Fruit fly (Drosophila melanogaster) whole organism, embryonic: Measurements from ENCODE around the gene ETHR.

Experiments
- Asciz ChIP-seq: fragments of 200-800 bp; sonication (Bioruptor generic); optimal IDR thresholded peaks from 2 replicates; lab custom pipeline; 2017; ENCODE audit warnings: missing biosample characterization, mild to moderate bottlenecking, missing genetic modification characterization, missing genetic modification reagents
- CG10267 ChIP-seq: fragments of 200-800 bp; sonication (Bioruptor generic); optimal IDR thresholded peaks from 2 replicates; lab custom pipeline; 2018; ENCODE audit warnings: missing biosample characterization, mild to moderate bottlenecking, missing genetic modification characterization, moderate library complexity
- CG11504 ChIP-seq: fragments of 200-800 bp; sonication (Bioruptor generic); optimal IDR thresholded peaks from 3 replicates; lab custom pipeline; 2019; ENCODE audit warnings: missing biosample characterization, mild to moderate bottlenecking, missing genetic modification characterization, moderate library complexity
- CG12391 ChIP-seq: fragments of 200-800 bp; sonication (Bioruptor generic); optimal IDR thresholded peaks from 3 replicates; lab custom pipeline; 2018; ENCODE audit warnings: missing biosample characterization, mild to moderate bottlenecking, missing genetic modification characterization, moderate library complexity
- CG13775 ChIP-seq: fragments of 200-800 bp; sonication (Bioruptor generic); optimal IDR thresholded peaks from 3 replicates; lab custom pipeline; 2017; ENCODE audit warnings: missing biosample characterization, mild to moderate bottlenecking, missing genetic modification characterization
- CG14667 ChIP-seq: fragments of 200-800 bp; sonication (Bioruptor generic); IDR thresholded peaks from 2 replicates; pipeline ENCODE4 v1.3.6; 2022; ENCODE audit warnings: missing biosample characterization, missing genetic modification characterization
- CG14710 ChIP-seq: fragments of 200-800 bp; sonication (Bioruptor generic); optimal IDR thresholded peaks from 3 replicates; lab custom pipeline; 2019; ENCODE audit warnings: missing biosample characterization, mild to moderate bottlenecking, missing genetic modification characterization, moderate library complexity
- CG14860 ChIP-seq: fragments of 200-800 bp; sonication (Bioruptor generic); IDR thresholded peaks from 3 replicates; pipeline ENCODE4 v1.3.6; 2022; ENCODE audit warnings: missing biosample characterization, missing genetic modification characterization; ENCODE audit not compliant: partially characterized antibody
- CG17385 ChIP-seq: fragments of 200-800 bp; sonication (Bioruptor generic); optimal IDR thresholded peaks from 3 replicates; lab custom pipeline; 2018; ENCODE audit warnings: missing biosample characterization, mild to moderate bottlenecking, missing genetic modification characterization
- CG17568 ChIP-seq: fragments of 200-800 bp; sonication (Bioruptor generic); optimal IDR thresholded peaks from 2 replicates; lab custom pipeline; 2018; ENCODE audit warnings: missing biosample characterization, mild to moderate bottlenecking, missing genetic modification characterization, moderate library complexity
- CG17802 ChIP-seq: fragments of 200-800 bp; sonication (Bioruptor generic); optimal IDR thresholded peaks from 2 replicates; lab custom pipeline; 2018; ENCODE audit warnings: missing biosample characterization, mild to moderate bottlenecking, missing genetic modification characterization, moderate library complexity
- CG1792 ChIP-seq: fragments of 200-800 bp; sonication (Bioruptor generic); optimal IDR thresholded peaks from 2 replicates; lab custom pipeline; 2016; ENCODE audit warnings: missing biosample characterization, missing genetic modification characterization
- CG18011 ChIP-seq: fragments of 200-800 bp; sonication (Bioruptor generic); optimal IDR thresholded peaks from 2 replicates; lab custom pipeline; 2017; ENCODE audit warnings: missing biosample characterization, missing genetic modification characterization, mild to moderate bottlenecking, moderate library complexity, missing genotype
- CG2712 ChIP-seq: fragments of 200-800 bp; optimal IDR thresholded peaks from 3 replicates; lab custom pipeline; 2019; ENCODE audit warnings: missing biosample characterization, mild to moderate bottlenecking, missing genetic modification characterization, moderate library complexity
- CG3163 ChIP-seq: fragments of 200-800 bp; sonication (Bioruptor generic); optimal IDR thresholded peaks from 3 replicates; lab custom pipeline; 2016; ENCODE audit warnings: missing biosample characterization, missing genetic modification characterization
- CG4424 ChIP-seq: fragments of 200-800 bp; sonication (Bioruptor generic); optimal IDR thresholded peaks from 3 replicates; lab custom pipeline; 2016; ENCODE audit warnings: missing biosample characterization, missing genetic modification characterization
- CG4730 ChIP-seq: fragments of 200-800 bp; sonication (Bioruptor generic); IDR thresholded peaks from 2 replicates; pipeline ENCODE4 v1.3.6; 2022; ENCODE audit warnings: missing biosample characterization, missing genetic modification characterization
- CG4854 ChIP-seq: fragments of 200-800 bp; sonication (Bioruptor generic); optimal IDR thresholded peaks from 2 replicates; lab custom pipeline; 2016; ENCODE audit warnings: missing biosample characterization, missing genetic modification characterization, inconsistent platforms
- CG7556 ChIP-seq: fragments of 200-800 bp; sonication (Bioruptor generic); optimal IDR thresholded peaks from 2 replicates; lab custom pipeline; 2017; ENCODE audit warnings: missing biosample characterization, mild to moderate bottlenecking, missing genetic modification characterization
- CG9932 ChIP-seq: fragments of 200-800 bp; sonication (Bioruptor generic); IDR thresholded peaks from 2 replicates; pipeline ENCODE4 v1.3.6; 2022; ENCODE audit warnings: missing biosample characterization, missing genetic modification characterization
- D19A ChIP-seq: fragments of 200-800 bp; optimal IDR thresholded peaks from 3 replicates; lab custom pipeline; 2019; ENCODE audit warnings: missing biosample characterization, mild to moderate bottlenecking, missing genetic modification characterization, moderate library complexity
- Deaf1 ChIP-seq: fragments of 200-800 bp; optimal IDR thresholded peaks from 3 replicates; lab custom pipeline; 2019; ENCODE audit warnings: missing biosample characterization, mild to moderate bottlenecking, missing genetic modification characterization, moderate library complexity
- Dfd ChIP-seq, 2 experiments: fragments of >200 bp; optimal IDR thresholded peaks; 2 replicates each; lab custom pipeline; 2017; ENCODE audit warnings: missing biosample characterization in 2 of 2, missing genetic modification characterization in 2 of 2
- Hr39 ChIP-seq: fragments of >200 bp; optimal IDR thresholded peaks from 2 replicates; lab custom pipeline; 2017
- Hr51 ChIP-seq, 2 experiments: fragments of 200-800 bp; sonication (Bioruptor generic); optimal IDR thresholded peaks; 2 replicates in 1 of 2; 3 replicates in 1 of 2; lab custom pipeline; 2016 to 2018; ENCODE audit warnings: missing biosample characterization in 2 of 2, missing genetic modification characterization in 2 of 2, mild to moderate bottlenecking in 1 of 2, moderate library complexity in 1 of 2
- Nf-YB ChIP-seq: fragments of 200-800 bp; sonication (Bioruptor generic); optimal IDR thresholded peaks from 3 replicates; lab custom pipeline; 2019; ENCODE audit warnings: missing biosample characterization, mild to moderate bottlenecking, missing genetic modification characterization, moderate library complexity
- NfI ChIP-seq: fragments of 200-800 bp; sonication (Bioruptor generic); optimal IDR thresholded peaks from 3 replicates; lab custom pipeline; 2018; ENCODE audit warnings: missing biosample characterization, mild to moderate bottlenecking, missing genetic modification characterization, moderate library complexity
- Sox102F ChIP-seq: fragments of 200-800 bp; sonication (Bioruptor generic); optimal IDR thresholded peaks from 2 replicates; lab custom pipeline; 2018; ENCODE audit warnings: missing biosample characterization, mild to moderate bottlenecking, missing genetic modification characterization, moderate library complexity
- Xrp1 ChIP-seq: fragments of 200-800 bp; sonication (Bioruptor generic); IDR thresholded peaks from 2 replicates; pipeline ENCODE4 v1.3.6; 2022; ENCODE audit warnings: missing biosample characterization, missing genetic modification characterization
- ara ChIP-seq: fragments of 200-800 bp; sonication (Bioruptor generic); IDR thresholded peaks from 2 replicates; pipeline ENCODE4 v1.3.6; 2022; ENCODE audit warnings: missing biosample characterization, missing genetic modification characterization
- ase ChIP-seq: fragments of 200-800 bp; sonication (Bioruptor generic); IDR thresholded peaks from 3 replicates; pipeline ENCODE4 v1.3.6; 2022; ENCODE audit warnings: missing biosample characterization, missing genetic modification characterization
- bsh ChIP-seq, 2 experiments: fragments of 200-800 bp; sonication (Bioruptor generic); optimal IDR thresholded peaks; 2 replicates each; lab custom pipeline; 2017 to 2018; ENCODE audit warnings: mild to moderate bottlenecking in 2 of 2, missing biosample characterization in 2 of 2, missing genetic modification characterization in 2 of 2, moderate library complexity in 1 of 2
- eve ChIP-seq, 2 experiments: fragments of >200 bp; optimal IDR thresholded peaks; 2 replicates each; lab custom pipeline; 2017; ENCODE audit warnings: missing biosample characterization in 2 of 2, missing genetic modification characterization in 2 of 2
- gce ChIP-seq: fragments of 200-800 bp; sonication (Bioruptor generic); IDR thresholded peaks from 3 replicates; pipeline ENCODE4 v1.3.6; 2022; ENCODE audit warnings: missing biosample characterization, missing genetic modification characterization
- gsb-n ChIP-seq: fragments of 200-800 bp; sonication (Bioruptor generic); optimal IDR thresholded peaks from 3 replicates; lab custom pipeline; 2018; ENCODE audit warnings: missing biosample characterization, mild to moderate bottlenecking, missing genetic modification characterization
- hb ChIP-seq: fragments of 200-800 bp; sonication (Bioruptor generic); IDR thresholded peaks from 3 replicates; pipeline ENCODE4 v1.3.6; 2022; ENCODE audit warnings: missing biosample characterization, missing genetic modification characterization; ENCODE audit not compliant: partially characterized antibody
- lola ChIP-seq, 3 experiments: fragments of >200 bp in 2 of 3; fragments of 200-800 bp in 1 of 3; sonication (Bioruptor generic) in 1 of 3; optimal IDR thresholded peaks; 2 replicates each; lab custom pipeline; 2017 to 2019; ENCODE audit warnings: missing biosample characterization in 3 of 3, missing genetic modification characterization in 3 of 3, mild to moderate bottlenecking in 1 of 3, moderate library complexity in 1 of 3
- nerfin-1 ChIP-seq: fragments of 200-800 bp; sonication (Bioruptor generic); optimal IDR thresholded peaks from 3 replicates; lab custom pipeline; 2019; ENCODE audit warnings: missing biosample characterization, mild to moderate bottlenecking, missing genetic modification characterization, moderate library complexity
- nom ChIP-seq: fragments of 200-800 bp; sonication (Bioruptor generic); optimal IDR thresholded peaks from 2 replicates; lab custom pipeline; 2017; ENCODE audit warnings: missing biosample characterization, missing genetic modification characterization, mild to moderate bottlenecking, moderate library complexity, missing genetic modification reagents
- phol ChIP-seq: fragments of 200-800 bp; sonication (Bioruptor generic); optimal IDR thresholded peaks from 3 replicates; lab custom pipeline; 2018; ENCODE audit warnings: missing biosample characterization, mild to moderate bottlenecking, missing genetic modification characterization, moderate library complexity
- psq ChIP-seq: fragments of 200-800 bp; sonication (Bioruptor generic); optimal IDR thresholded peaks from 2 replicates; lab custom pipeline; 2017; ENCODE audit warnings: missing biosample characterization, missing genetic modification characterization
- schlank ChIP-seq: fragments of 200-800 bp; sonication (Bioruptor generic); optimal IDR thresholded peaks from 2 replicates; lab custom pipeline; 2018; ENCODE audit warnings: missing biosample characterization, mild to moderate bottlenecking, missing genetic modification characterization
- sima ChIP-seq: fragments of 200-800 bp; sonication (Bioruptor generic); optimal IDR thresholded peaks from 2 replicates; lab custom pipeline; 2016; ENCODE audit warnings: missing biosample characterization, missing genetic modification characterization
- tin ChIP-seq: fragments of 200-800 bp; sonication (Bioruptor generic); optimal IDR thresholded peaks from 3 replicates; lab custom pipeline; 2016; ENCODE audit warnings: missing biosample characterization, missing genetic modification characterization
- unpg ChIP-seq: fragments of 200-800 bp; sonication (Bioruptor generic); optimal IDR thresholded peaks from 3 replicates; lab custom pipeline; 2018; ENCODE audit warnings: missing biosample characterization, mild to moderate bottlenecking, missing genetic modification characterization, moderate library complexity
- vnd ChIP-seq: fragments of 200-800 bp; sonication (Bioruptor generic); IDR thresholded peaks from 3 replicates; pipeline ENCODE4 v1.3.6; 2022; ENCODE audit warnings: missing biosample characterization, missing genetic modification characterization; ENCODE audit not compliant: partially characterized antibody
- vvl ChIP-seq: fragments of 200-800 bp; sonication (Bioruptor generic); IDR thresholded peaks from 2 replicates; pipeline ENCODE4 v1.3.6; 2022; ENCODE audit warnings: missing biosample characterization, missing genetic modification characterization
- z ChIP-seq: fragments of 200-800 bp; sonication (Bioruptor generic); IDR thresholded peaks from 3 replicates; pipeline ENCODE4 v1.3.6; 2022; ENCODE audit warnings: missing biosample characterization, missing genetic modification characterization
- zfh1 ChIP-seq: fragments of 200-800 bp; sonication (Bioruptor generic); IDR thresholded peaks from 3 replicates; pipeline ENCODE4 v1.3.6; 2022; ENCODE audit warnings: missing biosample characterization, missing genetic modification characterization

ETHR gene

DNA sequence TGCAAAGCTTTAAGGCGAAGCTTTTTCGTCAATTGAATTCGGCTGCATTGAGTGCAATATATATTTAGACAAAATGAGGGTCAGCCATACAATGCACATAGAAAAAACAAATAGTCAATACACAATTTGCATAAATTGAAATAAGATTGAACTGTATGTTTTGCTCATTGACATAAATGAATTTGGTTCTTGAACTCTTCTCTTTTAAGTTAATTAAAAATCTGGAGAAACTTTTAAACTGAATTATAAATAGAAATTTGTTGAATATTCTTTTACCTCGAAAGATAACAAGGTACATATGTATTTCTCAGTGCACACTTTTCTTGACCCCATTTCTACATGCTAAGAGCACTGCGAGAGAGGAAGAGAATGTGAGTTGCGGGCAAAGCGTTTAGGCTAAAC is 40.5 kb upstream of the ETHR start (continued):
- TF ChIP-seq CG4424 (peak; percentile 30), zfh1 (GFP tag; lab: Robert Waterston, UW) (peak; percentile 47; the same call in 2 of the 3 replicates), D19A (tag; lab: Kevin White, UChicago) (peak; percentile 44), CG17385 (GFP tag; lab: Kevin White, UChicago) (peak; percentile 17), gce (GFP tag; lab: Robert Waterston, UW) (0 out of 3 replicates have a peak, but pooled peaks have one; percentile 43), Sox102F (GFP tag; lab: Kevin White, UChicago) (peak; percentile 67), CG17802 (tag; lab: Kevin White, UChicago) (no peak), eve (GFP tag; optimal IDR thresholded peaks at IDR 0.05; lab: Kevin White, UChicago) (peak in 1 of 2 experiments; percentile 88), CG10267 (tag; lab: Kevin White, UChicago) (peak; percentile 30), unpg (GFP tag; lab: Kevin White, UChicago) (peak; percentile 50), CG18011 (peak; percentile 16), phol (tag; lab: Kevin White, UChicago) (peak; percentile 50), Asciz (GFP tag; lab: Kevin White, UChicago) (peak; percentile 66), CG13775 (GFP tag; lab: Kevin White, UChicago) (peak; percentile 6), lola (GFP tag; optimal IDR thresholded peaks at IDR 0.05; lab: Kevin White, UChicago) (peak in 1 of 3 experiments; percentile 18), CG14710 (peak; percentile 47), bsh (GFP tag; optimal IDR thresholded peaks at IDR 0.05; lab: Kevin White, UChicago) (peak in 1 of 2 experiments; percentile 53), CG7556 (GFP tag; lab: Kevin White, UChicago) (peak; percentile 63), gsb-n (tag; lab: Kevin White, UChicago) (peak; percentile 31), CG2712 (tag; lab: Kevin White, UChicago) (peak; percentile 62), nerfin-1 (tag; lab: Kevin White, UChicago) (peak; percentile 40), CG12391 (tag; lab: Kevin White, UChicago) (peak; percentile 65), CG3163 (GFP tag; lab: Kevin White, UChicago) (peak; percentile 52), Hr51 (GFP tag; optimal IDR thresholded peaks at IDR 0.05; lab: Kevin White, UChicago) (peak in 1 of 2 experiments; percentile 50), CG14667 (GFP tag; lab: Robert Waterston, UW) (no peak)

DNA sequence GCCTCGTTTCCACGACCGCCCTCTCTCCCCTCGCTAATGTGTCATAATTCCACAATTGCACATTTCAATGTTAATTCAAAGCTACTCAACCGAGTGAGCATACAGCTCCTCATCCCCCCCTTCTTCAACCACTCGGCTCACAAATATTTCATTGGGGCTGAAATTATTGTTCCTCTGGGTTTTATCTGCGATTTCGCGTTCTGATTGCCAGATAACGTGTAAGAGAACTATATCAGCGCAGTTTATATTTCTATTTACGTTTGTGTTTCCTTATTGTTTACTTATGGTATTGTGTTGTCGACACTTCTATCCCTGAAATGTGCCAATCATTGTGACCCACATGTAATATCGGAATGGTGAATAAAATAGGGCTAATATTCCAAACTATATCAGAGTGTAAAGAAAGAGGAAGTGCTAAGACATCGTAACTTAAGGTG is 40.0 kb upstream of the ETHR start:
- no peak for TF ChIP-seq nom (GFP tag; lab: Kevin White, UChicago)
- no peak for TF ChIP-seq hb
- no peak for TF ChIP-seq CG1792
- TF ChIP-seq vnd = no peak
- TF ChIP-seq CG9932 (GFP tag; lab: Robert Waterston, UW) = no peak
- no peak for TF ChIP-seq psq (GFP tag; lab: Kevin White, UChicago)
- TF ChIP-seq Nf-YB = no peak
- TF ChIP-seq vvl (GFP tag; lab: Robert Waterston, UW) = 0 out of 2 replicates have a peak, but pooled peaks have one; percentile 4
- no peak for TF ChIP-seq CG17568 (GFP tag; lab: Kevin White, UChicago)
- TF ChIP-seq Hr39 (lab: Kevin White, UChicago) = no peak
- no peak for TF ChIP-seq CG4730 (GFP tag; lab: Robert Waterston, UW)
- TF ChIP-seq gce (GFP tag; lab: Robert Waterston, UW) = no peak
- TF ChIP-seq ase (GFP tag; lab: Robert Waterston, UW) = 0 out of 3 replicates have a peak, but pooled peaks have one; percentile 0
- no peak for TF ChIP-seq Dfd (GFP tag; optimal IDR thresholded peaks at IDR 0.05; lab: Kevin White, UChicago)
- TF ChIP-seq CG14860 = no peak
- TF ChIP-seq CG11504 (tag; lab: Kevin White, UChicago) = no peak
- TF ChIP-seq Deaf1 (tag; lab: Kevin White, UChicago) = no peak
- no peak for TF ChIP-seq schlank (tag; lab: Kevin White, UChicago)
- no peak for TF ChIP-seq CG4854
- no peak for TF ChIP-seq sima (GFP tag; lab: Kevin White, UChicago)
- TF ChIP-seq ara (GFP tag; lab: Robert Waterston, UW) = no peak
- no peak for TF ChIP-seq tin
- peak; percentile 82 for TF ChIP-seq z (GFP tag; lab: Robert Waterston, UW)
- TF ChIP-seq Xrp1 (GFP tag; lab: Robert Waterston, UW) = no peak
- no peak for TF ChIP-seq NfI (GFP tag; lab: Kevin White, UChicago)
